Worm (Caenorhabditis elegans): ENCODE results near the gene T27E7.4.

DNA sequence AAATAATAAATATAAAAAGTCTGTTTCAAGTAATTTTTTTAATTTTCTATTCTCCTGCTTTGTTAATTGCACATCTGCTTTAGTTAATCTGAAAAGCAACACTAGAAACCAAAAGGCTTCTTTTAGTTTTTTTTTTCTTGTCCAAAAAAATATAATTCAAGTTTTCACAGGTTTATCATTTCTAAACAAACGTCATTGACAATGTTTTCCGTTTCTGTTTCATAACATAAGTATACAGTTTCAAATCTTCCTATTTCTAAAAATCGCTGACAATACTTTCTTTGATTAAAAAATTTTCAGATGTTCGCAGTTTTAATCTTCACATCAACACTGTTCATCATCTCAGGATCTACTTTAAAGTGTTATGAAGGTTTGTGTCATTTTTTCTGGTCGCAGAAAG lies 30.2 kb upstream of the T27E7.4 start, which contains the start of gene Y57G11B.2:
- TF ChIP-seq ama-1 (optimal IDR thresholded peaks at IDR 0.05) (no peak), flt-1 (GFP tag; IDR thresholded peaks at IDR 0.05) (no peak), tbx-37 (GFP tag; conservative IDR thresholded peaks at IDR 0.05) (no peak), tra-4 (tag; optimal IDR thresholded peaks at IDR 0.05) (no peak), B0310.2 (tag; optimal IDR thresholded peaks at IDR 0.05) (no peak), F13C5.2 (tag; optimal IDR thresholded peaks at IDR 0.05) (no peak), hmbx-1 (tag; optimal IDR thresholded peaks at IDR 0.05) (no peak), aly-1 (tag; optimal IDR thresholded peaks at IDR 0.05) (no peak), hmg-4 (GFP tag; optimal IDR thresholded peaks at IDR 0.05) (no peak)

Measured in whole organism, early embryonic.